In genomic region chr2L:14550653-14551352, dm6 we compare ENCODE assay signal across 1 fruit fly cellular context.
A peak's percentile ranks its signal among the peaks of the same experiment; 100 is the strongest.
TF ChIP-seq lines count a peak whose summit lies in the region.

No protein-coding gene starts in this region.

TF ChIP-seq in whole organism, embryonic, 481 proteins besides CTCF, POLR2A, EP300 and RAD21 (continued from another document):
- TF ChIP-seq grn (GFP tag; optimal IDR thresholded peaks at IDR 0.05; lab: Kevin White, UChicago) (no peak), Mes4 (GFP tag; optimal IDR thresholded peaks at IDR 0.05; lab: Kevin White, UChicago) (no peak), CG10274 (GFP tag; optimal IDR thresholded peaks at IDR 0.05; lab: Kevin White, UChicago) (no peak), NC2β (GFP tag; optimal IDR thresholded peaks at IDR 0.05; lab: Kevin White, UChicago) (no peak), CG10565 (GFP tag; optimal IDR thresholded peaks at IDR 0.05; lab: Kevin White, UChicago) (no peak), ci (GFP tag; IDR thresholded peaks at IDR 0.05; lab: Robert Waterston, UW) (peak; percentile 45; the same call in 1 of the 3 replicates), CG8359 (GFP tag; optimal IDR thresholded peaks at IDR 0.05; lab: Kevin White, UChicago; ENCODE audit: borderline replicate concordance) (no peak), lov (optimal IDR thresholded peaks at IDR 0.05; lab: Kevin White, UChicago) (no peak), lov (GFP tag; IDR thresholded peaks at IDR 0.05; lab: Robert Waterston, UW) (0 out of 3 replicates have a peak, but pooled peaks have one; percentile 46), ewg (GFP tag; optimal IDR thresholded peaks at IDR 0.05; lab: Kevin White, UChicago) (no peak), corto (GFP tag; optimal IDR thresholded peaks at IDR 0.05; lab: Kevin White, UChicago) (no peak), CG42726 (GFP tag; IDR thresholded peaks at IDR 0.05; lab: Robert Waterston, UW; ENCODE audit: partially characterized antibody) (no peak), grau (tag; optimal IDR thresholded peaks at IDR 0.05; lab: Kevin White, UChicago) (no peak), Chrac-16 (GFP tag; optimal IDR thresholded peaks at IDR 0.05; lab: Kevin White, UChicago) (no peak), Mad (GFP tag; optimal IDR thresholded peaks at IDR 0.05; lab: Kevin White, UChicago) (no peak), CG10462 (GFP tag; optimal IDR thresholded peaks at IDR 0.05; lab: Kevin White, UChicago) (no peak), CG9437 (GFP tag; optimal IDR thresholded peaks at IDR 0.05; lab: Kevin White, UChicago) (no peak), dysf (GFP tag; IDR thresholded peaks at IDR 0.05; lab: Robert Waterston, UW) (no peak), CG11695 (GFP tag; IDR thresholded peaks at IDR 0.05; lab: Robert Waterston, UW) (no peak), Sox100B (GFP tag; optimal IDR thresholded peaks at IDR 0.05; lab: Kevin White, UChicago) (no peak), E2f2 (GFP tag; IDR thresholded peaks at IDR 0.05; lab: Robert Waterston, UW) (no peak), CG4360 (GFP tag; IDR thresholded peaks at IDR 0.05; lab: Robert Waterston, UW) (no peak), CG17568 (GFP tag; optimal IDR thresholded peaks at IDR 0.05; lab: Kevin White, UChicago) (no peak), insv (GFP tag; optimal IDR thresholded peaks at IDR 0.05; lab: Kevin White, UChicago) (no peak), psq (GFP tag; optimal IDR thresholded peaks at IDR 0.05; lab: Kevin White, UChicago) (no peak), MESR4 (GFP tag; optimal IDR thresholded peaks at IDR 0.05; lab: Kevin White, UChicago) (no peak), lab (GFP tag; optimal IDR thresholded peaks at IDR 0.05; lab: Kevin White, UChicago) (no peak), HmgZ (tag; optimal IDR thresholded peaks at IDR 0.05; lab: Kevin White, UChicago) (no peak), toy (GFP tag; IDR thresholded peaks at IDR 0.05; lab: Robert Waterston, UW) (no peak), Optix (GFP tag; IDR thresholded peaks at IDR 0.05; lab: Robert Waterston, UW) (no peak), Ets65A (GFP tag; lab: Kevin White, UChicago) (peak; percentile 17), CG9817 (tag; optimal IDR thresholded peaks at IDR 0.05; lab: Kevin White, UChicago) (no peak), emc (GFP tag; optimal IDR thresholded peaks at IDR 0.05; lab: Kevin White, UChicago) (no peak), sna (GFP tag; IDR thresholded peaks at IDR 0.05; lab: Robert Waterston, UW; ENCODE audit: partially characterized antibody) (no peak)
